Worm (Caenorhabditis elegans) whole organism, mixed stage, embryonic: Measurements from ENCODE around the gene mop-25.1.

ENCODE experiments used
- M03D4.4 ChIP-seq: sonication (generic microtip); optimal IDR thresholded peaks from 2 replicates; lab custom pipeline; 2017; ENCODE audit warnings: mild to moderate bottlenecking, missing genetic modification characterization, missing compliant biosample characterization
- bed-3 ChIP-seq: fragments of 200-800 bp; sonication (Bioruptor generic); optimal IDR thresholded peaks from 3 replicates; lab custom pipeline; 2018; ENCODE audit warnings: mild to moderate bottlenecking, missing genetic modification characterization, moderate library complexity, missing compliant biosample characterization
- blmp-1 ChIP-seq: fragments of 150-350 bp; optimal IDR thresholded peaks from 2 replicates; lab custom pipeline; 2014; ENCODE audit warnings: missing biosample characterization, missing genetic modification characterization
- ceh-39 ChIP-seq: fragments of 150-350 bp; optimal IDR thresholded peaks from 2 replicates; lab custom pipeline; 2014; ENCODE audit warnings: missing biosample characterization, missing genetic modification characterization
- ceh-43 ChIP-seq: fragments of 200-800 bp; sonication (Bioruptor generic); optimal IDR thresholded peaks from 2 replicates; lab custom pipeline; 2018; ENCODE audit warnings: mild to moderate bottlenecking, missing genetic modification characterization, moderate library complexity, missing compliant biosample characterization
- ceh-83 ChIP-seq: fragments of 200-800 bp; sonication (Bioruptor generic); optimal IDR thresholded peaks from 2 replicates; lab custom pipeline; 2018; ENCODE audit warnings: mild to moderate bottlenecking, missing genetic modification characterization, missing compliant biosample characterization
- ces-1 ChIP-seq: fragments of 150-350 bp; optimal IDR thresholded peaks from 2 replicates; lab custom pipeline; 2014; ENCODE audit warnings: missing biosample characterization, missing genetic modification reagents, missing genetic modification characterization
- cnd-1 ChIP-seq: fragments of 200-800 bp; sonication (Bioruptor generic); optimal IDR thresholded peaks from 2 replicates; lab custom pipeline; 2018; ENCODE audit warnings: mild to moderate bottlenecking, missing genetic modification characterization, missing compliant biosample characterization
- drap-1 ChIP-seq: fragments of 200-800 bp; sonication (Bioruptor generic); optimal IDR thresholded peaks from 3 replicates; lab custom pipeline; 2018; ENCODE audit warnings: mild to moderate bottlenecking, missing genetic modification characterization, missing compliant biosample characterization
- elt-1 ChIP-seq: sonication (generic microtip); optimal IDR thresholded peaks from 2 replicates; lab custom pipeline; 2017; ENCODE audit warnings: missing genetic modification characterization, mild to moderate bottlenecking, missing compliant biosample characterization, antibody characterized with exemption, moderate library complexity, borderline replicate concordance; ENCODE audit not compliant: insufficient read depth
- elt-3 ChIP-seq: fragments of 150-350 bp; optimal IDR thresholded peaks from 2 replicates; lab custom pipeline; 2014; ENCODE audit warnings: missing biosample characterization, missing genetic modification characterization
- flh-1 ChIP-seq: fragments of 200-800 bp; sonication (Bioruptor generic); optimal IDR thresholded peaks from 2 replicates; lab custom pipeline; 2018; ENCODE audit warnings: mild to moderate bottlenecking, missing genetic modification characterization, moderate library complexity, missing compliant biosample characterization
- ham-2 ChIP-seq: fragments of 200-800 bp; sonication (Bioruptor generic); optimal IDR thresholded peaks from 2 replicates; lab custom pipeline; 2018; ENCODE audit warnings: mild to moderate bottlenecking, missing genetic modification characterization, missing compliant biosample characterization
- hlh-1 ChIP-seq: fragments of 150-350 bp; optimal IDR thresholded peaks from 2 replicates; lab custom pipeline; 2014; ENCODE audit warnings: missing biosample characterization, missing genetic modification reagents, missing genetic modification characterization
- lin-13 ChIP-seq: fragments of 150-350 bp; optimal IDR thresholded peaks from 2 replicates; lab custom pipeline; 2014; ENCODE audit warnings: missing biosample characterization, missing genetic modification characterization
- lin-32 ChIP-seq: fragments of 200-800 bp; sonication (Bioruptor generic); optimal IDR thresholded peaks from 2 replicates; lab custom pipeline; 2018; ENCODE audit warnings: mild to moderate bottlenecking, missing genetic modification characterization, missing compliant biosample characterization
- mab-5 ChIP-seq: fragments of 150-350 bp; optimal IDR thresholded peaks from 2 replicates; lab custom pipeline; 2014; ENCODE audit warnings: missing biosample characterization, missing genetic modification characterization
- mep-1 ChIP-seq: fragments of 150-350 bp; optimal IDR thresholded peaks from 2 replicates; lab custom pipeline; 2017; ENCODE audit warnings: missing biosample characterization, missing genetic modification reagents, missing genetic modification characterization, inconsistent platforms
- mls-2 ChIP-seq: sonication (generic microtip); optimal IDR thresholded peaks from 2 replicates; lab custom pipeline; 2016; ENCODE audit warnings: mild to moderate bottlenecking, missing genetic modification characterization, moderate library complexity, missing compliant biosample characterization
- nhr-12 ChIP-seq: fragments of 150-350 bp; optimal IDR thresholded peaks from 2 replicates; lab custom pipeline; 2014; ENCODE audit warnings: missing biosample characterization, missing genetic modification characterization
- nhr-2 ChIP-seq: fragments of 150-350 bp; optimal IDR thresholded peaks from 2 replicates; lab custom pipeline; 2014; ENCODE audit warnings: missing biosample characterization, missing genetic modification characterization
- nhr-237 ChIP-seq: fragments of 150-350 bp; optimal IDR thresholded peaks from 2 replicates; lab custom pipeline; 2014; ENCODE audit warnings: missing biosample characterization, missing genetic modification characterization
- nhr-28 ChIP-seq: fragments of 150-350 bp; optimal IDR thresholded peaks from 2 replicates; lab custom pipeline; 2014; ENCODE audit warnings: missing biosample characterization, missing genetic modification characterization
- nhr-76 ChIP-seq: sonication (generic microtip); optimal IDR thresholded peaks from 2 replicates; lab custom pipeline; 2017; ENCODE audit warnings: missing biosample characterization, missing genetic modification characterization
- pha-4 ChIP-seq: fragments of 150-350 bp; optimal IDR thresholded peaks from 2 replicates; lab custom pipeline; 2018; ENCODE audit warnings: missing biosample characterization, missing genetic modification reagents, missing genetic modification characterization
- sem-2 ChIP-seq: fragments of 200-800 bp; sonication (Bioruptor generic); optimal IDR thresholded peaks from 2 replicates; lab custom pipeline; 2018; ENCODE audit warnings: mild to moderate bottlenecking, missing genetic modification characterization, missing compliant biosample characterization
- snpc-4 ChIP-seq: fragments of 150-350 bp; optimal IDR thresholded peaks from 2 replicates; lab custom pipeline; 2014; ENCODE audit warnings: missing biosample characterization, missing genetic modification characterization
- sptf-1 ChIP-seq: sonication (generic microtip); optimal IDR thresholded peaks from 2 replicates; lab custom pipeline; 2017; ENCODE audit warnings: mild to moderate bottlenecking, missing genetic modification characterization, moderate library complexity, missing compliant biosample characterization
- tbx-8 ChIP-seq: fragments of 200-800 bp; sonication (Bioruptor generic); optimal IDR thresholded peaks from 2 replicates; lab custom pipeline; 2018; ENCODE audit warnings: mild to moderate bottlenecking, missing genetic modification characterization, moderate library complexity, missing compliant biosample characterization
- unc-120 ChIP-seq: sonication (generic microtip); optimal IDR thresholded peaks from 2 replicates; lab custom pipeline; 2017; ENCODE audit warnings: missing genetic modification characterization, missing compliant biosample characterization; ENCODE audit not compliant: poor library complexity, severe bottlenecking
- unc-39 ChIP-seq: fragments of 150-350 bp; optimal IDR thresholded peaks from 2 replicates; lab custom pipeline; 2014; ENCODE audit warnings: missing biosample characterization, missing genetic modification characterization
- unc-62 ChIP-seq: fragments of 150-350 bp; optimal IDR thresholded peaks from 2 replicates; lab custom pipeline; 2014; ENCODE audit warnings: missing biosample characterization, missing genetic modification reagents, missing genetic modification characterization
- zip-8 ChIP-seq: fragments of 150-350 bp; optimal IDR thresholded peaks from 2 replicates; lab custom pipeline; 2014; ENCODE audit warnings: missing biosample characterization, missing genetic modification characterization
- ztf-11 ChIP-seq: fragments of 150-350 bp; optimal IDR thresholded peaks from 2 replicates; lab custom pipeline; 2014; ENCODE audit warnings: missing biosample characterization, missing genetic modification characterization

mop-25.1 gene

ce11 chrX:4011919-4012318 is at the start of gene mop-25.1:
Gene mop-25.1 (plus strand): TSS chrX:4012219.
- no peak for TF ChIP-seq elt-1 (tag; lab: Kevin White, UChicago)
- TF ChIP-seq hlh-1 (tag; lab: Kevin White, UChicago): no peak
- TF ChIP-seq mab-5 (tag; lab: Kevin White, UChicago): no peak
- TF ChIP-seq snpc-4 (tag; lab: Kevin White, UChicago): no peak
- TF ChIP-seq bed-3 (GFP tag; lab: Kevin White, UChicago): no peak
- TF ChIP-seq nhr-2: no peak
- no peak for TF ChIP-seq ham-2 (GFP tag; lab: Kevin White, UChicago)
- TF ChIP-seq mep-1 (tag; lab: Kevin White, UChicago): no peak
- no peak for TF ChIP-seq ceh-83 (GFP tag; lab: Kevin White, UChicago)
- no peak for TF ChIP-seq elt-3
- TF ChIP-seq tbx-8 (GFP tag; lab: Kevin White, UChicago): no peak
- no peak for TF ChIP-seq nhr-28 (tag; lab: Kevin White, UChicago)

ce11 chrX:3966332-3966731 is 45.7 kb upstream of the mop-25.1 start, which contains the start of gene C16B8.2:
Gene C16B8.2 (minus strand): TSS chrX:3966432.
- TF ChIP-seq zip-8 (no peak), sptf-1 (no peak), flh-1 (GFP tag; lab: Kevin White, UChicago) (no peak), elt-3 (no peak), nhr-2 (no peak), mab-5 (tag; lab: Kevin White, UChicago) (no peak), elt-1 (tag; lab: Kevin White, UChicago) (no peak), ztf-11 (tag; lab: Kevin White, UChicago) (no peak), cnd-1 (tag; lab: Kevin White, UChicago) (no peak), blmp-1 (tag; lab: Kevin White, UChicago) (no peak), pha-4 (no peak), sem-2 (GFP tag; lab: Kevin White, UChicago) (no peak), hlh-1 (tag; lab: Kevin White, UChicago) (no peak)

ce11 chrX:3968209-3968960 is 43.6 kb upstream of the mop-25.1 start, which contains the start of gene C16B8.3:
Gene C16B8.3 (minus strand): TSS chrX:3968634.
- no peak for TF ChIP-seq nhr-2

ce11 chrX:3969353-3969752 is 42.7 kb upstream of the mop-25.1 start:
- TF ChIP-seq drap-1 (GFP tag; lab: Kevin White, UChicago) (peak; percentile 59), hlh-1 (tag; lab: Kevin White, UChicago) (peak; percentile 44), unc-120 (tag; lab: Kevin White, UChicago) (peak; percentile 38), lin-32 (peak; percentile 37), nhr-237 (tag; lab: Kevin White, UChicago) (no peak), M03D4.4 (tag; lab: Kevin White, UChicago) (peak; percentile 56), sem-2 (GFP tag; lab: Kevin White, UChicago) (no peak), unc-62 (GFP tag; lab: Kevin White, UChicago) (no peak), ceh-83 (GFP tag; lab: Kevin White, UChicago) (peak; percentile 74), pha-4 (peak; percentile 52), flh-1 (GFP tag; lab: Kevin White, UChicago) (no peak), cnd-1 (tag; lab: Kevin White, UChicago) (peak; percentile 72), sptf-1 (peak; percentile 57), unc-39 (tag; lab: Kevin White, UChicago) (no peak), ceh-43 (GFP tag; lab: Kevin White, UChicago) (no peak), ztf-11 (tag; lab: Kevin White, UChicago) (no peak), lin-13 (tag; lab: Kevin White, UChicago) (peak; percentile 25), ceh-39 (tag; lab: Kevin White, UChicago) (no peak), nhr-28 (tag; lab: Kevin White, UChicago) (no peak)

- TF ChIP-seq nhr-76: no peak
- TF ChIP-seq ceh-43 (GFP tag; lab: Kevin White, UChicago): peak; percentile 83
- no peak for TF ChIP-seq zip-8
- TF ChIP-seq mab-5 (tag; lab: Kevin White, UChicago): no peak
- no peak for TF ChIP-seq elt-3
- TF ChIP-seq tbx-8 (GFP tag; lab: Kevin White, UChicago): peak; percentile 86
- peak; percentile 6 for TF ChIP-seq mep-1 (tag; lab: Kevin White, UChicago)
- TF ChIP-seq blmp-1 (tag; lab: Kevin White, UChicago): no peak
- no peak for TF ChIP-seq nhr-2
- peak; percentile 56 for TF ChIP-seq unc-62 (GFP tag; lab: Kevin White, UChicago)
- TF ChIP-seq ces-1 (GFP tag; lab: Kevin White, UChicago): peak; percentile 46
- peak; percentile 81 for TF ChIP-seq pha-4
- peak; percentile 93 for TF ChIP-seq unc-120 (tag; lab: Kevin White, UChicago)
- no peak for TF ChIP-seq elt-1 (tag; lab: Kevin White, UChicago)
- no peak for TF ChIP-seq hlh-1 (tag; lab: Kevin White, UChicago)
- TF ChIP-seq mls-2 (tag; lab: Kevin White, UChicago): peak; percentile 94
- TF ChIP-seq flh-1 (GFP tag; lab: Kevin White, UChicago): peak; percentile 50
- TF ChIP-seq unc-39 (tag; lab: Kevin White, UChicago): peak; percentile 53
- TF ChIP-seq sptf-1: peak; percentile 94
- TF ChIP-seq cnd-1 (tag; lab: Kevin White, UChicago): peak; percentile 94
- TF ChIP-seq sem-2 (GFP tag; lab: Kevin White, UChicago): peak; percentile 86
- TF ChIP-seq bed-3 (GFP tag; lab: Kevin White, UChicago): peak; percentile 74
- TF ChIP-seq snpc-4 (tag; lab: Kevin White, UChicago): no peak
- no peak for TF ChIP-seq nhr-12 (tag; lab: Kevin White, UChicago)
- no peak for TF ChIP-seq nhr-237 (tag; lab: Kevin White, UChicago)
- TF ChIP-seq lin-32: peak; percentile 81
- peak; percentile 82 for TF ChIP-seq lin-13 (tag; lab: Kevin White, UChicago)
- TF ChIP-seq ceh-83 (GFP tag; lab: Kevin White, UChicago): peak; percentile 88
- peak; percentile 66 for TF ChIP-seq ztf-11 (tag; lab: Kevin White, UChicago)
These were observed 42.0 kb upstream of the mop-25.1 start for ce11 chrX:3969980-3970403.
